Fruit fly (Drosophila melanogaster): ENCODE data around the gene CG32262.

dm6 chr3L:3849763-3850162, 39.8 kb upstream of the CG32262 start:
- TF ChIP-seq Dll (optimal IDR thresholded peaks at IDR 0.05), result no peak
- no peak for TF ChIP-seq psq (optimal IDR thresholded peaks at IDR 0.05)
